Worm (Caenorhabditis elegans) whole organism, late embryonic: ENCODE measurements around the gene dhs-12.

Experiments used
- C38D4.7 ChIP-seq: fragments of 200-800 bp; sonication (Bioruptor generic); optimal IDR thresholded peaks from 2 replicates; lab custom pipeline; 2018; ENCODE audit warnings: mild to moderate bottlenecking, missing genetic modification characterization, moderate library complexity, missing compliant biosample characterization
- T23F11.4 ChIP-seq: fragments of 200-800 bp; sonication (Bioruptor generic); optimal IDR thresholded peaks from 2 replicates; lab custom pipeline; 2018; ENCODE audit warnings: mild to moderate bottlenecking, missing genetic modification characterization, missing compliant biosample characterization
- Y22D7AL.16 ChIP-seq: sonication (generic microtip); optimal IDR thresholded peaks from 2 replicates; lab custom pipeline; 2016; ENCODE audit warnings: missing genetic modification characterization, missing compliant biosample characterization
- ahr-1 ChIP-seq: sonication (generic microtip); optimal IDR thresholded peaks from 2 replicates; lab custom pipeline; 2016; ENCODE audit warnings: missing genetic modification characterization, missing compliant biosample characterization
- ama-1 ChIP-seq: fragments of 150-350 bp; optimal IDR thresholded peaks from 2 replicates; lab custom pipeline; 2014
- ceh-14 ChIP-seq: sonication (generic microtip); optimal IDR thresholded peaks from 2 replicates; lab custom pipeline; 2016; ENCODE audit warnings: missing genotype, missing genetic modification characterization, missing compliant biosample characterization
- ceh-18 ChIP-seq: sonication (generic microtip); optimal IDR thresholded peaks from 2 replicates; lab custom pipeline; 2016; ENCODE audit warnings: missing genetic modification characterization, missing compliant biosample characterization
- ceh-19 ChIP-seq: fragments of 200-800 bp; sonication (Bioruptor generic); optimal IDR thresholded peaks from 2 replicates; lab custom pipeline; 2018; ENCODE audit warnings: mild to moderate bottlenecking, missing genetic modification characterization, missing compliant biosample characterization
- ceh-2 ChIP-seq: sonication (generic microtip); optimal IDR thresholded peaks from 2 replicates; lab custom pipeline; 2016; ENCODE audit warnings: missing genotype, missing genetic modification characterization, missing compliant biosample characterization
- ceh-24 ChIP-seq: sonication (generic microtip); optimal IDR thresholded peaks from 2 replicates; lab custom pipeline; 2016; ENCODE audit warnings: mild to moderate bottlenecking, missing genetic modification characterization, missing compliant biosample characterization
- ceh-34 ChIP-seq: sonication (generic microtip); optimal IDR thresholded peaks from 2 replicates; lab custom pipeline; 2016; ENCODE audit warnings: mild to moderate bottlenecking, missing genetic modification characterization, missing compliant biosample characterization
- ceh-45 ChIP-seq: fragments of 200-800 bp; sonication (Bioruptor generic); IDR thresholded peaks from 2 replicates; pipeline ENCODE4 v1.3.6; 2022; ENCODE audit warnings: missing genetic modification reagents, missing genetic modification characterization, missing compliant biosample characterization
- ceh-48 ChIP-seq: sonication (generic microtip); optimal IDR thresholded peaks from 2 replicates; lab custom pipeline; 2016; ENCODE audit warnings: missing genetic modification characterization, inconsistent platforms, missing compliant biosample characterization
- ceh-6 ChIP-seq: fragments of 200-800 bp; sonication (Bioruptor generic); optimal IDR thresholded peaks from 2 replicates; lab custom pipeline; 2018; ENCODE audit warnings: mild to moderate bottlenecking, missing genetic modification characterization, missing compliant biosample characterization
- ceh-9 ChIP-seq: sonication (generic microtip); optimal IDR thresholded peaks from 2 replicates; lab custom pipeline; 2016; ENCODE audit warnings: mild to moderate bottlenecking, missing genetic modification characterization, inconsistent platforms, missing compliant biosample characterization
- dmd-4 ChIP-seq: sonication (generic microtip); optimal IDR thresholded peaks from 2 replicates; lab custom pipeline; 2016; ENCODE audit warnings: borderline replicate concordance, missing genetic modification characterization, missing compliant biosample characterization
- dve-1 ChIP-seq: sonication (generic microtip); optimal IDR thresholded peaks from 2 replicates; lab custom pipeline; 2017; ENCODE audit warnings: antibody characterized with exemption, mild to moderate bottlenecking, missing genetic modification characterization, missing compliant biosample characterization
- ets-4 ChIP-seq: sonication (generic microtip); optimal IDR thresholded peaks from 2 replicates; lab custom pipeline; 2016; ENCODE audit warnings: missing genetic modification characterization, missing compliant biosample characterization
- fax-1 ChIP-seq: sonication (generic microtip); optimal IDR thresholded peaks from 2 replicates; lab custom pipeline; 2016; ENCODE audit warnings: missing genotype, missing genetic modification characterization, missing compliant biosample characterization
- hlh-30 ChIP-seq: sonication (generic microtip); optimal IDR thresholded peaks from 2 replicates; lab custom pipeline; 2017; ENCODE audit warnings: antibody characterized with exemption, missing genetic modification characterization, missing compliant biosample characterization; ENCODE audit not compliant: insufficient read depth
- hlh-8 ChIP-seq: sonication (generic microtip); optimal IDR thresholded peaks from 2 replicates; lab custom pipeline; 2016; ENCODE audit warnings: missing genotype, missing genetic modification characterization, missing compliant biosample characterization
- lim-6 ChIP-seq: sonication (generic microtip); optimal IDR thresholded peaks from 2 replicates; lab custom pipeline; 2016; ENCODE audit warnings: missing genetic modification characterization, missing compliant biosample characterization
- lin-11 ChIP-seq: fragments of 200-800 bp; sonication (Bioruptor generic); optimal IDR thresholded peaks from 2 replicates; lab custom pipeline; 2018; ENCODE audit warnings: mild to moderate bottlenecking, missing genetic modification characterization, missing compliant biosample characterization
- madf-2 ChIP-seq: sonication (generic microtip); optimal IDR thresholded peaks from 2 replicates; lab custom pipeline; 2017; ENCODE audit warnings: missing genetic modification characterization, missing compliant biosample characterization
- npax-4 ChIP-seq: sonication (generic microtip); optimal IDR thresholded peaks from 2 replicates; lab custom pipeline; 2016; ENCODE audit warnings: missing genetic modification characterization, missing compliant biosample characterization
- odd-2 ChIP-seq: sonication (generic microtip); optimal IDR thresholded peaks from 2 replicates; lab custom pipeline; 2017; ENCODE audit warnings: antibody characterized with exemption, mild to moderate bottlenecking, missing genetic modification characterization, missing compliant biosample characterization
- pag-3 ChIP-seq: sonication (generic microtip); optimal IDR thresholded peaks from 2 replicates; lab custom pipeline; 2016; ENCODE audit warnings: missing compliant biosample characterization, missing genetic modification characterization, borderline replicate concordance
- pat-9 ChIP-seq: fragments of 200-800 bp; sonication (Bioruptor generic); optimal IDR thresholded peaks from 2 replicates; lab custom pipeline; 2018; ENCODE audit warnings: mild to moderate bottlenecking, missing genetic modification characterization, moderate library complexity, missing compliant biosample characterization
- pax-1 ChIP-seq: fragments of 150-350 bp; optimal IDR thresholded peaks from 2 replicates; lab custom pipeline; 2014; ENCODE audit warnings: missing biosample characterization, missing genetic modification characterization
- pha-4 ChIP-seq: fragments of 150-350 bp; optimal IDR thresholded peaks from 2 replicates; lab custom pipeline; 2018; ENCODE audit warnings: missing biosample characterization, missing genetic modification reagents, missing genetic modification characterization
- ref-2 ChIP-seq: sonication (generic microtip); optimal IDR thresholded peaks from 2 replicates; lab custom pipeline; 2016; ENCODE audit warnings: missing genetic modification characterization, missing compliant biosample characterization
- sox-4 ChIP-seq: sonication (generic microtip); optimal IDR thresholded peaks from 2 replicates; lab custom pipeline; 2017; ENCODE audit warnings: mild to moderate bottlenecking, missing genetic modification characterization, inconsistent platforms, missing compliant biosample characterization
- ttx-3 ChIP-seq: sonication (generic microtip); optimal IDR thresholded peaks from 2 replicates; lab custom pipeline; 2016; ENCODE audit warnings: missing genetic modification reagents, missing genetic modification characterization, missing compliant biosample characterization
- unc-55 ChIP-seq: sonication (generic microtip); optimal IDR thresholded peaks from 2 replicates; lab custom pipeline; 2017; ENCODE audit warnings: missing biosample characterization, missing genetic modification reagents, missing genetic modification characterization
- unc-86 ChIP-seq: sonication (generic microtip); optimal IDR thresholded peaks from 2 replicates; lab custom pipeline; 2016; ENCODE audit warnings: missing genetic modification characterization, missing compliant biosample characterization
- zip-5 ChIP-seq: sonication (generic microtip); optimal IDR thresholded peaks from 2 replicates; lab custom pipeline; 2016; ENCODE audit warnings: missing genetic modification characterization, missing compliant biosample characterization

The dhs-12 gene

ce11 chrIV:10129957-10130356, 12.3 kb upstream of the dhs-12 start, which contains the start of gene glt-3:
Gene glt-3 (plus strand): TSS chrIV:10130257.
- TF ChIP-seq fax-1 (tag; lab: Kevin White, UChicago): no peak
- no peak for TF ChIP-seq odd-2 (tag; lab: Kevin White, UChicago)
- no peak for TF ChIP-seq pha-4 (tag; lab: Kevin White, UChicago)
- no peak for TF ChIP-seq ttx-3
- no peak for TF ChIP-seq ceh-19 (GFP tag; lab: Kevin White, UChicago)
- no peak for TF ChIP-seq dmd-4 (tag; lab: Kevin White, UChicago)
- no peak for TF ChIP-seq unc-86 (tag; lab: Kevin White, UChicago)
- no peak for TF ChIP-seq ceh-18 (tag; lab: Kevin White, UChicago)
- no peak for TF ChIP-seq C38D4.7 (GFP tag; lab: Kevin White, UChicago)
- TF ChIP-seq pax-1 (tag; lab: Kevin White, UChicago): no peak
- TF ChIP-seq pat-9 (tag; lab: Kevin White, UChicago): no peak
- no peak for TF ChIP-seq unc-55 (GFP tag; lab: Kevin White, UChicago)
- TF ChIP-seq lim-6 (tag; lab: Kevin White, UChicago): no peak
- TF ChIP-seq ceh-45 (GFP tag; lab: Robert Waterston, UW): no peak

ce11 chrIV:10135817-10136216, 6.4 kb upstream of the dhs-12 start, which contains the start of gene K08F4.5:
Gene K08F4.5 (minus strand): TSS chrIV:10135917.
- no peak for TF ChIP-seq ceh-48 (tag; lab: Kevin White, UChicago)
- no peak for TF ChIP-seq T23F11.4
- TF ChIP-seq Y22D7AL.16 (tag; lab: Kevin White, UChicago): no peak

- TF ChIP-seq lim-6 (tag; lab: Kevin White, UChicago) (no peak), ceh-19 (GFP tag; lab: Kevin White, UChicago) (no peak), zip-5 (no peak)
These were observed 4.5 kb upstream of the dhs-12 start, which contains the start of gene K08F4.12 for ce11 chrIV:10137804-10138203. Gene K08F4.12 (plus strand): TSS chrIV:10138104.

ce11 chrIV:10140143-10140542, 2.1 kb upstream of the dhs-12 start, which contains the start of gene gst-3:
Gene gst-3 (minus strand): TSS chrIV:10140243.
- TF ChIP-seq ceh-24 (tag; lab: Kevin White, UChicago) (no peak), T23F11.4 (no peak), npax-4 (tag; lab: Kevin White, UChicago) (no peak), hlh-30 (tag; lab: Kevin White, UChicago) (no peak), ama-1 (lab: Kevin White, UChicago) (no peak), unc-86 (tag; lab: Kevin White, UChicago) (no peak), unc-55 (GFP tag; lab: Kevin White, UChicago) (no peak), ceh-34 (tag; lab: Kevin White, UChicago) (no peak), hlh-8 (tag; lab: Kevin White, UChicago) (no peak), ceh-18 (tag; lab: Kevin White, UChicago) (no peak), lin-11 (tag; lab: Kevin White, UChicago) (no peak), ceh-9 (tag; lab: Kevin White, UChicago) (no peak), ref-2 (tag; lab: Kevin White, UChicago) (no peak)

ce11 chrIV:10143640-10144039, 1.4 kb downstream of the dhs-12 start, which contains the start of gene msp-38:
Gene msp-38 (minus strand): TSS chrIV:10143740.
- TF ChIP-seq unc-55 (GFP tag; lab: Kevin White, UChicago): no peak
- TF ChIP-seq pag-3: no peak
- no peak for TF ChIP-seq sox-4 (tag; lab: Kevin White, UChicago)
- no peak for TF ChIP-seq ceh-6 (GFP tag; lab: Kevin White, UChicago)
- TF ChIP-seq ceh-2 (tag; lab: Kevin White, UChicago): no peak
- TF ChIP-seq dve-1 (tag; lab: Kevin White, UChicago): no peak
- no peak for TF ChIP-seq fax-1 (tag; lab: Kevin White, UChicago)
- no peak for TF ChIP-seq ceh-14 (tag; lab: Kevin White, UChicago)
- no peak for TF ChIP-seq madf-2 (tag; lab: Kevin White, UChicago)
- TF ChIP-seq ahr-1 (tag; lab: Kevin White, UChicago): no peak
- TF ChIP-seq ceh-34 (tag; lab: Kevin White, UChicago): no peak
- no peak for TF ChIP-seq hlh-30 (tag; lab: Kevin White, UChicago)
- TF ChIP-seq ets-4 (tag; lab: Kevin White, UChicago): no peak
- TF ChIP-seq pha-4 (tag; lab: Kevin White, UChicago): no peak
